Worm (Caenorhabditis elegans) whole organism, early embryonic: ENCODE measurements around the gene klf-3.
A peak's percentile ranks its signal among the peaks of the same experiment; 100 is the strongest.

Experiments
- B0310.2 ChIP-seq: sonication (generic microtip); optimal IDR thresholded peaks from 2 replicates; lab custom pipeline; 2016; ENCODE audit warnings: mild to moderate bottlenecking, missing genetic modification characterization, missing compliant biosample characterization
- F13C5.2 ChIP-seq: sonication (generic microtip); optimal IDR thresholded peaks from 2 replicates; lab custom pipeline; 2017; ENCODE audit warnings: mild to moderate bottlenecking, missing genetic modification characterization, inconsistent platforms, missing compliant biosample characterization
- aly-1 ChIP-seq: sonication (generic microtip); optimal IDR thresholded peaks from 2 replicates; lab custom pipeline; 2016; ENCODE audit warnings: missing genetic modification characterization, missing compliant biosample characterization
- ama-1 ChIP-seq: fragments of 150-350 bp; optimal IDR thresholded peaks from 2 replicates; lab custom pipeline; 2014
- ceh-13 ChIP-seq: fragments of 200-800 bp; sonication (Bioruptor generic); optimal IDR thresholded peaks from 2 replicates; lab custom pipeline; 2018; ENCODE audit warnings: mild to moderate bottlenecking, missing genetic modification characterization, missing compliant biosample characterization
- ceh-36 ChIP-seq: sonication (generic microtip); optimal IDR thresholded peaks from 2 replicates; lab custom pipeline; 2016; ENCODE audit warnings: missing genetic modification characterization, inconsistent platforms, missing compliant biosample characterization
- ets-7 ChIP-seq: sonication (generic microtip); optimal IDR thresholded peaks from 2 replicates; lab custom pipeline; 2016; ENCODE audit warnings: missing genotype, missing genetic modification characterization, missing compliant biosample characterization
- flt-1 ChIP-seq: fragments of 200-800 bp; sonication (Bioruptor generic); IDR thresholded peaks from 2 replicates; pipeline ENCODE4 v1.3.6; 2022; ENCODE audit warnings: missing genetic modification characterization, missing compliant biosample characterization
- hmbx-1 ChIP-seq: sonication (generic microtip); optimal IDR thresholded peaks from 2 replicates; lab custom pipeline; 2016; ENCODE audit warnings: mild to moderate bottlenecking, missing genetic modification characterization, missing compliant biosample characterization
- hmg-4 ChIP-seq: fragments of 200-800 bp; sonication (Bioruptor generic); optimal IDR thresholded peaks from 2 replicates; lab custom pipeline; 2018; ENCODE audit warnings: mild to moderate bottlenecking, missing genetic modification characterization, missing compliant biosample characterization
- hnd-1 ChIP-seq: sonication (generic microtip); optimal IDR thresholded peaks from 2 replicates; lab custom pipeline; 2016; ENCODE audit warnings: missing genetic modification characterization, missing compliant biosample characterization
- pes-1 ChIP-seq: fragments of 200-800 bp; sonication (Bioruptor generic); IDR thresholded peaks from 2 replicates; pipeline ENCODE4 v1.3.6; 2022; ENCODE audit warnings: missing genetic modification reagents, missing genetic modification characterization, missing compliant biosample characterization
- scrt-1 ChIP-seq: fragments of 200-800 bp; sonication (Bioruptor generic); IDR thresholded peaks from 2 replicates; pipeline ENCODE4 v1.3.6; 2022; ENCODE audit warnings: missing genetic modification characterization, missing compliant biosample characterization
- sea-1 ChIP-seq: fragments of 200-800 bp; sonication (Bioruptor generic); conservative IDR thresholded peaks from 2 replicates; pipeline ENCODE4 v1.3.6; 2022; ENCODE audit warnings: missing genetic modification characterization, missing compliant biosample characterization
- tbx-11 ChIP-seq: fragments of 200-800 bp; sonication (Bioruptor generic); IDR thresholded peaks from 2 replicates; pipeline ENCODE4 v1.3.6; 2022; ENCODE audit warnings: missing genetic modification characterization, missing compliant biosample characterization
- tbx-37 ChIP-seq: fragments of 200-800 bp; sonication (Bioruptor generic); conservative IDR thresholded peaks from 2 replicates; pipeline ENCODE4 v1.3.6; 2022; ENCODE audit warnings: missing genetic modification reagents, missing genetic modification characterization, missing compliant biosample characterization
- tra-4 ChIP-seq: sonication (generic microtip); optimal IDR thresholded peaks from 2 replicates; lab custom pipeline; 2017; ENCODE audit warnings: missing genetic modification characterization, missing compliant biosample characterization

klf-3 gene

DNA sequence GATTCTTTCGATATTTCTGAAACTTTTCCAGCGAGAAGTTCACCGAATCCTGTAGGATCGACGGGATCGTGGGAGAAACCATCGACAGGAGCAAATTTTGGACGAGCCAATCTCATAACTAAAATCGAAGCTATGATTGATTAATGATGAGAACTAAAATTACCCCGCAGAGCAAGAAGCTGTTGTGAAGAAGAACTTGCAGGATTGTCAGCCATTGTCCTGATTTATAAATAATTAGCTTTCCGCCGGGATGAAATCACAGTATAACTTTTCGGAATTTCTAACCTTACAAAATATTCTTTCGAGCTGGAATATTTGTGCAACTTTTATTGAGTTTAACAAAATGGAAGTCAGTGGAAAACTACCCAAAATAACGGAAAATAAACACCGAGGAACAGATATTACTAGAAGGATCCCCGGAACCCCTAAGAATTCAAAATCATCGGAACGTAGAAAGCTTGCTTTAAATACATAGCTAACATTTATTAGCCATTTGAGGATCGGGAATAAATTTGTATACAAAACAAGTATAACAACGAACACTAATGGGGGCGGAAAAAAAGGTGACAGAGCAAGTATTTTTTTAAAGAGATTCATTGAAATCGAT lies 29.3 kb upstream of the klf-3 start, which contains the start of gene C56C10.7:
Gene C56C10.7 (minus strand): TSS at position 312 of the 607 bp plus-strand sequence.
- TF ChIP-seq tbx-37 (GFP tag; lab: Robert Waterston, UW): no peak

DNA sequence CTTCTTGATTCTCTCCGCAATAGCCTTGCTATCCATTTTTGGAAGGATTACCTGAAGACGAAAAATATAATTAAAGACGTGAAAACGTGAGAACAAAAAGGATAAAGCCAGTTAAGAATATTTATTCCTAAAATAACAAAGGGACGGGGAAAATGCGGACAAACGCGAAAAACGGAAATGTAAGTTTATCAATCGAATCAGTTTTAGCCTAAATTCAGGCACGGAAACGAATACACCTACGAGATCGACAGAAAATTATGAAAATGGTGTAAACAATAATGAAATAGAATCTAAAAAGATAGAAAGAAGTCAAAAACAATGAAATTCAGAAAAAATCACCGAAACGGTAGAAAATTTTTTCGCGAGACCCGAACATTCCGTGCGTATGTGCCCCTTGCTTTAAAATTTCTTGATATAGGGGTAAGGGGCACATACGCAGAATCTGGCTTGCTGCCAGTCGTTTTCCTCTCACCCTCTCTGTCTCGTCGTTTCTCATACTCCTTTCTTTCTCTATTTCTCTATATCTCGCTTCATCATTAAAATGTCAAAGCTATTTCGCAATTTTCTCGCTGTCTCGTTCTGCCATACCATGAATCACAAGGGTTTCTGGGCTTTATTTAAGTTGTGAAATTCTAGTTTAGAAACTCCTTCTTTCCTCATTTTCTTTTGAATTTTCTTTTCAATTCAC lies 27.9 kb upstream of the klf-3 start, which contains the start of gene icd-1:
Gene icd-1 (minus strand): TSS at position 51 of the 688 bp plus-strand sequence.
- no peak for TF ChIP-seq sea-1 (GFP tag; lab: Robert Waterston, UW)
- peak; percentile 1 for TF ChIP-seq hmg-4
- TF ChIP-seq ceh-36: no peak
- peak; percentile 25 for TF ChIP-seq ets-7 (tag; lab: Kevin White, UChicago)
- TF ChIP-seq pes-1: no peak
- TF ChIP-seq ceh-13: no peak
- no peak for TF ChIP-seq tbx-11 (GFP tag; lab: Robert Waterston, UW)
- TF ChIP-seq tra-4 (tag; lab: Kevin White, UChicago): no peak
- no peak for TF ChIP-seq flt-1
- TF ChIP-seq B0310.2: no peak
- TF ChIP-seq hnd-1: no peak
- TF ChIP-seq tbx-37 (GFP tag; lab: Robert Waterston, UW): no peak
- no peak for TF ChIP-seq ama-1 (lab: Kevin White, UChicago)
- TF ChIP-seq hmbx-1 (tag; lab: Kevin White, UChicago): no peak
- TF ChIP-seq aly-1 (tag; lab: Kevin White, UChicago): no peak
- peak; percentile 72 for TF ChIP-seq F13C5.2 (tag; lab: Kevin White, UChicago)
- no peak for TF ChIP-seq scrt-1 (GFP tag; lab: Robert Waterston, UW)

DNA sequence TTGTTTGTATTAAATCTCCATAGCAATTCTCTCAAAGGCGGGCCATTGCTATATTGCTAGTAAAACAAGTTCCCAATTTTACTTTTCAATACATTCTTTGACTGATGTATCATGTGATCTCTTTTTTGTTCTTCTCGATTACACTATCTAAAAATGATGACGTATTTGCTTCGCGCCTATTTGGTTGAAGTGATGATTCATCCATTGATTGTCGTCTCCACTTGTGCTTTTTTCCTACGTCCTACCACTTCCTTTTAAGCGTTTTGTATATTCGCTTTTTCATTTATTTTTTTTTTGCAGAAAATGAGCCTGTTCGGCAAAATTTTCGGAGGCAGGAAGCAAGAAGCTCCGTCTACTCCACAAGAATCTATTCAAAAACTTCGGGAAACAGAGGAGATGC lies 27.3 kb upstream of the klf-3 start, which contains the start of gene vps-32.1:
Gene vps-32.1 (plus strand): TSS at position 301 of the 400 bp plus-strand sequence.
- TF ChIP-seq sea-1 (GFP tag; lab: Robert Waterston, UW): no peak
- TF ChIP-seq flt-1: no peak
- TF ChIP-seq ceh-13: no peak
- no peak for TF ChIP-seq hmbx-1 (tag; lab: Kevin White, UChicago)
- no peak for TF ChIP-seq tbx-37 (GFP tag; lab: Robert Waterston, UW)
- TF ChIP-seq F13C5.2 (tag; lab: Kevin White, UChicago): no peak
- TF ChIP-seq ceh-36: no peak
- no peak for TF ChIP-seq hmg-4
- TF ChIP-seq B0310.2: no peak
- TF ChIP-seq ets-7 (tag; lab: Kevin White, UChicago): no peak

DNA sequence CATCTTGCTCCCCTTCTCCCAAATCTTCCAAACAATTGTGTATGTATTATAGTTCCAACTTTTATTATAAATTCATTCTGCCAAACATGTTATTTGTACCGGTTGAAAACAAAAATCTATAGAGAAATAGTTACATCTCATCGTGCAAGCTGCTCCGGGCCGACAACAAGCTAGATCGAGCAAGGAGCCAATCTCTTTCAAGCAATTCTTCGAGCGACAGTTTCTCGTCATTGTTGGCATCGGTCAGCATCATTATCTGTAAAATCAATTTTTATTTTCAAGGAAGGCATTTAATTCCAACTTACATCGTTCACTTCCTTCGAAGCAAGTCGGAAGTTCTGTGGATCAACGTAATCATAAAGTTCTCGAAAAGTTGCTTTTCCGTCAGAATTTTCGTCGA lies 25.7 kb upstream of the klf-3 start:
- no peak for TF ChIP-seq hmg-4
- TF ChIP-seq ama-1 (lab: Kevin White, UChicago): no peak
- TF ChIP-seq aly-1 (tag; lab: Kevin White, UChicago): no peak
- TF ChIP-seq scrt-1 (GFP tag; lab: Robert Waterston, UW): no peak
- TF ChIP-seq B0310.2: no peak
- no peak for TF ChIP-seq pes-1
- TF ChIP-seq tbx-37 (GFP tag; lab: Robert Waterston, UW): no peak
- no peak for TF ChIP-seq ceh-13
- TF ChIP-seq sea-1 (GFP tag; lab: Robert Waterston, UW): no peak
- no peak for TF ChIP-seq ceh-36
- no peak for TF ChIP-seq ets-7 (tag; lab: Kevin White, UChicago)
- TF ChIP-seq tra-4 (tag; lab: Kevin White, UChicago): no peak
- no peak for TF ChIP-seq hnd-1
- TF ChIP-seq hmbx-1 (tag; lab: Kevin White, UChicago): no peak
- TF ChIP-seq F13C5.2 (tag; lab: Kevin White, UChicago): no peak
- TF ChIP-seq flt-1: no peak
- TF ChIP-seq tbx-11 (GFP tag; lab: Robert Waterston, UW): no peak

DNA sequence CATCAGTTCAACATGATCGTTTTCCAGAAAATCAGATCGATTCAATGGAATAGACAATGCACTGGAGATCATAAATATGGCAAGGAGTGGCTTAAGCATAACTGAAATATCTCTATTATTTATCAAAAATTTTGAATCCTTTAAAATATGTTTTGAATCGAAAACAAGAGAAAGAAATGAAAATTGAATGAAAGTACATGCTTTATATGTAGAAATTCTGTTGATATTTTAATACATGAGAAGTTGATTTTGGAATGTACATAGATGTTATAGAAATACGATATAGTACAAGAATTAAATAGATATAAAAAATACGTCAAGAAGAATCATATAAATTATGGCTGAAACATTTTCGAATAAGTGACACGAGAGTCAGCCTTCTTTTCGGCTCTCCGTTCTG lies 24.4 kb upstream of the klf-3 start, which contains the start of gene C56C10.9:
Gene C56C10.9 (minus strand): TSS at position 101 of the 400 bp plus-strand sequence.
- no peak for TF ChIP-seq ets-7 (tag; lab: Kevin White, UChicago)
- TF ChIP-seq sea-1 (GFP tag; lab: Robert Waterston, UW): no peak
- no peak for TF ChIP-seq scrt-1 (GFP tag; lab: Robert Waterston, UW)
- no peak for TF ChIP-seq aly-1 (tag; lab: Kevin White, UChicago)

DNA sequence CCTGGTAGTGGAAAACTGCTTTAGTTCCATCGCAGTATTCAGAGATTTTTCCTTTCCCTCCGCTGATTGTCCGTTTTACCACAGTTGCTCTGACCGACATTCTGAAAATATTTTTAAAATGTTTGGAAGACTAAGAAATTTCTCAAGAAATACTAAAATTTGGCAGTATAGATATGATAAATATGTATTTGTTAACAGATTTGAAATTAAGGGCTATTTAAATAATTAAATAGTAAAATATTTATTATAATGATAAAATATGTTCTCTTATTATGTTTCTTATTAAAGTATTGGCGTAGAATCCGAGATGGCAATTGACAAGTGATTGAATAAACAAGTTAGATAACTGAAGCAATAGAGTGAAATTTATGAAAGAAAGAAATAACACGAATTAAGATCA lies 22.5 kb upstream of the klf-3 start, which contains the start of gene aipr-1:
Gene aipr-1 (minus strand): TSS at position 101 of the 400 bp plus-strand sequence.
- TF ChIP-seq pes-1 (no peak), hmg-4 (no peak), hnd-1 (no peak), ama-1 (lab: Kevin White, UChicago) (no peak), ets-7 (tag; lab: Kevin White, UChicago) (no peak), hmbx-1 (tag; lab: Kevin White, UChicago) (no peak), ceh-36 (no peak)

DNA sequence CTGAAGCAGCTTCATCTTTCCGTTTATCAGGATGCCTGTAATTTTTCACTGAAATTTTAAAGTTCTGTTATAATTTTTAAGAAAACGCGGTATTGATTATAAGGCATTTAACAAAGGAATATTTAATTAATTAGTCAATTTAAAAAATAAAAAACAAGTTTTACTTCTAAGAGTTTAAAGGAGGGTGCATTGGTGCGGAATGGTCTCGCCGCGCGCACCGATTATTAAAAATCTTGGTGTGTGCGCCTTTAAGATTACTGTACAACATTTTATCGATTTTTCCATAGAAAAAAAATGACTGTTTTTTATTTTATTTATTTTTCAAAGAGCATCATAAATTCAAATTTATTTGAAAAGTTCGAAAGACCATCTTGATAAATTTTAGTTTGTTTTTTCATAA lies 19.2 kb upstream of the klf-3 start:
- TF ChIP-seq B0310.2 (no peak), ceh-13 (no peak), aly-1 (tag; lab: Kevin White, UChicago) (no peak), ets-7 (tag; lab: Kevin White, UChicago) (no peak), tbx-37 (GFP tag; lab: Robert Waterston, UW) (no peak), hmg-4 (no peak), tbx-11 (GFP tag; lab: Robert Waterston, UW) (no peak)

DNA sequence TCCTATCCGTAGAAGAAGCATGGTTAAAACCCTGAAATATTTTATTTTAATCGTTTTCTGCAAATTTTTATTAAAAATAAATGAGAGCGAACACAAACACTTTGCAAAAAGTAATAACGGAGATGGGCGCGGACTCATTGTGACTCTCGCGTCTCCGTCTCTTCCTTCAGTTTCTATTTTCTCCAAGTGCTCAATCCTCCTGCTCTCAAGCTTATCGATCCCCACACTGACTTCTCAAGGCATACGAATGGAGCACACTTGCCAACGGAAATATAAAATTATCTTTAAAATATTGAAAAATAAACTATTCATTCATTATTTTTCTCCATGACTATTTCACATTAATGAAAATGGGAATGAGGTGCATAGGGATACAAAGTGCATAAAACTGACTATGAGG lies 18.6 kb upstream of the klf-3 start, which contains the start of gene dnj-8:
Gene dnj-8 (minus strand): TSS at position 31 of the 400 bp plus-strand sequence.
- TF ChIP-seq ceh-13 (no peak), tbx-37 (GFP tag; lab: Robert Waterston, UW) (no peak), scrt-1 (GFP tag; lab: Robert Waterston, UW) (no peak), sea-1 (GFP tag; lab: Robert Waterston, UW) (no peak), pes-1 (no peak), tbx-11 (GFP tag; lab: Robert Waterston, UW) (no peak), hnd-1 (no peak), ets-7 (tag; lab: Kevin White, UChicago) (no peak), aly-1 (tag; lab: Kevin White, UChicago) (no peak), ceh-36 (no peak), B0310.2 (no peak), tra-4 (tag; lab: Kevin White, UChicago) (no peak), ama-1 (lab: Kevin White, UChicago) (no peak), hmg-4 (no peak), flt-1 (no peak), F13C5.2 (tag; lab: Kevin White, UChicago) (no peak), hmbx-1 (tag; lab: Kevin White, UChicago) (no peak)
